Worm (Caenorhabditis elegans): ENCODE results near the gene K07H8.7.

DNA sequence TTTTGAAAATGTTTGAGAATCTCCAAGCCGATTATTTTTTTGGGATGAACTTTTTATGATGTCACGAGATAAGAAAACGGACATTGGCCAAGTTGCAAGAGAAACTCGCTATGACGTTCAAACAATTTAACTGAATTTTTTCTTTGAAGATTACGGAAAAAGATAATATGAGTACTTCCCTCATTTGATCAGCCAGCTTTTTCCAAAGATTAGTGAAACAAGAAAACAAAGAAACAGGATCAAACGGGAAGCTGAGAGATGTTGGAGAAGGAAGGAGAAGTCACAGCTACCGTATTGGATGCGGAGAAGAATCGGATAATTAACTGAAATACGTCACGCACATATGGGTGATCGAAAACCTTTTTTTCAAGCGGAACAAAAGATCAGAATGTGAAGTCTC, 5.6 kb downstream of the K07H8.7 start:
- no peak for TF ChIP-seq F13C5.2 (tag; optimal IDR thresholded peaks at IDR 0.05)
- TF ChIP-seq ama-1 (optimal IDR thresholded peaks at IDR 0.05): no peak
- no peak for TF ChIP-seq tra-4 (tag; optimal IDR thresholded peaks at IDR 0.05)
- no peak for TF ChIP-seq flt-1 (GFP tag; IDR thresholded peaks at IDR 0.05)
- no peak for TF ChIP-seq hmg-4 (GFP tag; optimal IDR thresholded peaks at IDR 0.05)
